Fruit fly (Drosophila melanogaster) whole organism: ENCODE data around the gene CG33941.

Experiments used
- CG8478 ChIP-seq: fragments of >200 bp; optimal IDR thresholded peaks from 2 replicates; lab custom pipeline; 2018; ENCODE audit warnings: inconsistent platforms
- Dll ChIP-seq: fragments of >200 bp; optimal IDR thresholded peaks from 2 replicates; lab custom pipeline; 2017
- EcR ChIP-seq, 2 experiments: fragments of >200 bp; optimal IDR thresholded peaks; 2 replicates each; lab custom pipeline; 2017; ENCODE audit warnings: missing biosample characterization in 2 of 2, missing genetic modification characterization in 2 of 2, missing genetic modification reagents in 2 of 2
- pan ChIP-seq: fragments of >200 bp; optimal IDR thresholded peaks from 2 replicates; lab custom pipeline; 2017
- psq ChIP-seq: fragments of >200 bp; optimal IDR thresholded peaks from 2 replicates; lab custom pipeline; 2017
- usp ChIP-seq: fragments of >200 bp; optimal IDR thresholded peaks from 2 replicates; lab custom pipeline; 2017; ENCODE audit warnings: missing biosample characterization, missing genetic modification characterization, mixed read lengths

The CG33941 gene

dm6 chr4:445931-446526 is 21.3 kb upstream of the CG33941 start:
- no peak for TF ChIP-seq pan
- TF ChIP-seq EcR (GFP tag; optimal IDR thresholded peaks at IDR 0.05; lab: Kevin White, UChicago): no peak
- TF ChIP-seq psq (lab: Kevin White, UChicago): no peak
- TF ChIP-seq usp: no peak
- no peak for TF ChIP-seq Dll (lab: Kevin White, UChicago)
- TF ChIP-seq CG8478: no peak

dm6 chr4:448126-448525 is 19.2 kb upstream of the CG33941 start:
- TF ChIP-seq usp (no peak), Dll (lab: Kevin White, UChicago) (no peak), EcR (GFP tag; optimal IDR thresholded peaks at IDR 0.05; lab: Kevin White, UChicago) (no peak), pan (no peak), psq (lab: Kevin White, UChicago) (no peak), CG8478 (no peak)

DNA sequence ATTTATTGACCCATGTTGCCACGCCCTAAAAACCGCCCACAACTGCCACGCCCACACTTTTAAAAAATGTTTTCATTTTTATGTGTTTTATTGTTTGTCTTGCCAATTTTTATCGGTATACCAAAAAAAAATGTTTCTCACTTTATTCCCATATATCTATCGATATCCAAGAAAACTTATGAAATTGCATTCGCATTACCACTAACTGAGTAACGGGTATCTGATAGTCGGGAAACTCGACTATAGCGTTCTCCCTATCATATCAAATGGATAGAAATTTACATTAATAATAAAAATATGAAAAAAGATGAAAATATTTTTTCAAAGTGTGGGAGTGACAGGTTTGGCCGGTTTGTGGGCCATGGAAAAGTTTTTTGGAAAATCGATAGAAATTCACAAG is 18.3 kb upstream of the CG33941 start:
- no peak for TF ChIP-seq usp
- TF ChIP-seq psq (lab: Kevin White, UChicago): no peak
- TF ChIP-seq pan: no peak
- no peak for TF ChIP-seq EcR (GFP tag; optimal IDR thresholded peaks at IDR 0.05; lab: Kevin White, UChicago)
- TF ChIP-seq CG8478: no peak
- TF ChIP-seq Dll (lab: Kevin White, UChicago): no peak

dm6 chr4:453303-453702 is 14.0 kb upstream of the CG33941 start:
- no peak for TF ChIP-seq psq (lab: Kevin White, UChicago)
- no peak for TF ChIP-seq usp
- no peak for TF ChIP-seq EcR (GFP tag; optimal IDR thresholded peaks at IDR 0.05; lab: Kevin White, UChicago)
- TF ChIP-seq Dll (lab: Kevin White, UChicago): no peak
- no peak for TF ChIP-seq CG8478
- no peak for TF ChIP-seq pan

DNA sequence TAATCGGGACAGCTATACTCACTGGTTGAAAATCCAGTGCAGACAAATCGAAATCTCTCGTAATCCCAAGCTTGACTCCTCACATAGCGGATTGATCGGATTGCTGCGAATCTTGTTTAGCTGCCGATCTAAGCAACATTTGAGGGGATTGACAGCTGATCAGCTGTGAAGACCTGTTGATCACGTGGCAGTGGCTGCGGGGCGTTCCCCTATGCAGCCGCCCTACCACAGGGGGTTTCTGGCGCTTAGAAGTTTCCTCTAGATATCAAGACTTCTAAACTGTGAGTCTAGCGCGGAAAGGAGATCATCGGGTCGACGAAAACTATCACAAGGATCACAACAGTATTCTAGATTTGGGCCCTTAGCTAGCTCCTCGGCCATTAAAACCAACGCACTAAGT is 8.7 kb upstream of the CG33941 start:
- TF ChIP-seq usp (no peak), EcR (GFP tag; optimal IDR thresholded peaks at IDR 0.05; lab: Kevin White, UChicago) (no peak), Dll (lab: Kevin White, UChicago) (no peak), CG8478 (no peak), pan (no peak), psq (lab: Kevin White, UChicago) (no peak)

- TF ChIP-seq EcR (GFP tag; optimal IDR thresholded peaks at IDR 0.05; lab: Kevin White, UChicago) (no peak), Dll (lab: Kevin White, UChicago) (no peak), pan (no peak), CG8478 (no peak), psq (lab: Kevin White, UChicago) (no peak), usp (no peak)
Measured at dm6 chr4:466543-466965, 743 bp upstream of the CG33941 start, which contains the start of gene Taf3. Taf3 (minus strand) TSS chr4:466828.

DNA sequence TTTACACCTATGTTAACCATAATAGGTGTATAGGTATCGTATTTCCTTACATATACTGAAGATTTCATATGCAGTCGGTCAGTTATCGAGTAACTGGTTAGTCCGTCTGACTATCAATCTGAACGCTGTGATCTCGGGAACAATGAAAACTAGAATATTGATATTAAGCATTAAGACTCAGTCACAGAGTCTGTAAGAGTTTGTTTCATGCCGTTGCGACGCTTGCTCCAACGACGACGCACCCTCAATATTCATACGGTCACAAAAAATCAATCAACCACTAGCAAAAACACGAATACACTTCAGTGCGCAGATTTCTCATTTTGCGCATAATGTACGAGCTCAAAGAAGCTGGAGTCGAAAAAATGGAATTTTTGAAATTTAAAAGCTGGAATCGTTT is 734 bp downstream of the CG33941 start:
- no peak for TF ChIP-seq psq (lab: Kevin White, UChicago)
- TF ChIP-seq CG8478: no peak
- TF ChIP-seq usp: no peak
- TF ChIP-seq Dll (lab: Kevin White, UChicago): no peak
- TF ChIP-seq pan: no peak
- no peak for TF ChIP-seq EcR (GFP tag; optimal IDR thresholded peaks at IDR 0.05; lab: Kevin White, UChicago)

dm6 chr4:468634-469238 is 1.4 kb downstream of the CG33941 start:
- TF ChIP-seq pan (no peak), psq (lab: Kevin White, UChicago) (no peak), usp (no peak)

DNA sequence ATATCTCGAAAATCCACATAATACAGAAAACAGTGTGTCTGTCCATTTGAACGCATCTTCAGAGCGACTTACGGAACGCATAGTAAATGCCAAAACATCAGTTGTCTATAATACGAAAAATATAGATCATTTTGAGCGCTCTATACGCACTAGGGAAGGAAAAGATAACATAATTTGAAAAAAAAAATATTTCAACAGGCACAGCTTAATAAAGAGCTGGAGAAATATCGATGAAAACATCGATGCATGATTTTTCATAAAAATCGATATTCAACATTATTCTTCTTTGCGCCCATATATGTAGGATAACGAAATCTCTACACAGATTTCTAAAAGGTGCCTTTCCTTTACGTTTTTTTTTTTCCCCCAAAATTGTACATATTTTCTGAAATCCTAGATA is 14.4 kb downstream of the CG33941 start:
- TF ChIP-seq EcR (GFP tag; optimal IDR thresholded peaks at IDR 0.05; lab: Kevin White, UChicago) (no peak), CG8478 (no peak), psq (lab: Kevin White, UChicago) (no peak), pan (no peak), Dll (lab: Kevin White, UChicago) (no peak), usp (no peak)

- no peak for TF ChIP-seq usp
- TF ChIP-seq CG8478: no peak
- TF ChIP-seq EcR (GFP tag; optimal IDR thresholded peaks at IDR 0.05; lab: Kevin White, UChicago): no peak
- TF ChIP-seq psq (lab: Kevin White, UChicago): no peak
- TF ChIP-seq Dll (lab: Kevin White, UChicago): no peak
- TF ChIP-seq pan: no peak
Measured at dm6 chr4:482659-483134, 15.4 kb downstream of the CG33941 start.

dm6 chr4:483646-484045 is 16.3 kb downstream of the CG33941 start:
- TF ChIP-seq EcR (GFP tag; optimal IDR thresholded peaks at IDR 0.05; lab: Kevin White, UChicago) (no peak), pan (no peak), psq (lab: Kevin White, UChicago) (no peak), usp (no peak), CG8478 (no peak), Dll (lab: Kevin White, UChicago) (no peak)

dm6 chr4:485796-486195 is 18.5 kb downstream of the CG33941 start:
- TF ChIP-seq psq (lab: Kevin White, UChicago) (no peak), EcR (GFP tag; optimal IDR thresholded peaks at IDR 0.05; lab: Kevin White, UChicago) (no peak), pan (no peak), CG8478 (no peak), usp (no peak), Dll (lab: Kevin White, UChicago) (no peak)

- TF ChIP-seq EcR (GFP tag; optimal IDR thresholded peaks at IDR 0.05; lab: Kevin White, UChicago) (no peak), Dll (lab: Kevin White, UChicago) (no peak), psq (lab: Kevin White, UChicago) (no peak), CG8478 (no peak), pan (no peak), usp (no peak)
Measured at dm6 chr4:486435-486834, 19.1 kb downstream of the CG33941 start.
